Fruit fly (Drosophila melanogaster) whole organism, embryonic: ENCODE results near the gene CG13096.

ENCODE experiments used
- Atf3 ChIP-seq: fragments of 200-800 bp; sonication (Bioruptor generic); optimal IDR thresholded peaks from 3 replicates; lab custom pipeline; 2016; ENCODE audit warnings: missing biosample characterization, missing genetic modification characterization
- BEAF-32 ChIP-seq: fragments of 200-800 bp; sonication (Bioruptor generic); optimal IDR thresholded peaks from 3 replicates; lab custom pipeline; 2017; ENCODE audit warnings: missing biosample characterization, missing genetic modification characterization, mild to moderate bottlenecking, moderate library complexity, missing genetic modification reagents
- CG10543 ChIP-seq: fragments of 200-800 bp; sonication (Bioruptor generic); optimal IDR thresholded peaks from 3 replicates; lab custom pipeline; 2017; ENCODE audit warnings: missing biosample characterization, mild to moderate bottlenecking, missing genetic modification characterization, moderate library complexity
- CG12219 ChIP-seq: fragments of 200-800 bp; sonication (Bioruptor generic); optimal IDR thresholded peaks from 3 replicates; lab custom pipeline; 2018; ENCODE audit warnings: missing biosample characterization, mild to moderate bottlenecking, missing genetic modification characterization
- CG12659 ChIP-seq: fragments of 200-800 bp; sonication (Bioruptor generic); optimal IDR thresholded peaks from 3 replicates; lab custom pipeline; 2017; ENCODE audit warnings: mild to moderate bottlenecking, missing biosample characterization, missing genetic modification reagents, missing genetic modification characterization
- CG12942 ChIP-seq: fragments of 200-800 bp; sonication (Bioruptor generic); optimal IDR thresholded peaks from 3 replicates; lab custom pipeline; 2016; ENCODE audit warnings: missing biosample characterization, missing genetic modification characterization
- CG14441 ChIP-seq: fragments of 200-800 bp; sonication (Bioruptor generic); IDR thresholded peaks from 2 replicates; pipeline ENCODE4 v1.3.6; 2022; ENCODE audit warnings: missing biosample characterization, missing genetic modification characterization
- CG1603 ChIP-seq: fragments of 200-800 bp; sonication (Bioruptor generic); optimal IDR thresholded peaks from 2 replicates; lab custom pipeline; 2019; ENCODE audit warnings: missing biosample characterization, mild to moderate bottlenecking, missing genetic modification characterization, moderate library complexity
- CG16813 ChIP-seq: fragments of 200-800 bp; sonication (Bioruptor generic); IDR thresholded peaks from 3 replicates; pipeline ENCODE4 v1.3.6; 2022; ENCODE audit warnings: missing biosample characterization, missing genetic modification characterization; ENCODE audit not compliant: partially characterized antibody
- CG17385 ChIP-seq: fragments of 200-800 bp; sonication (Bioruptor generic); optimal IDR thresholded peaks from 3 replicates; lab custom pipeline; 2018; ENCODE audit warnings: missing biosample characterization, mild to moderate bottlenecking, missing genetic modification characterization
- CG17829 ChIP-seq: fragments of 200-800 bp; optimal IDR thresholded peaks from 2 replicates; lab custom pipeline; 2019; ENCODE audit warnings: missing biosample characterization, mild to moderate bottlenecking, missing genetic modification characterization, moderate library complexity
- CG2116 ChIP-seq: fragments of 200-800 bp; sonication (Bioruptor generic); optimal IDR thresholded peaks from 3 replicates; lab custom pipeline; 2018; ENCODE audit warnings: missing biosample characterization, mild to moderate bottlenecking, missing genetic modification characterization
- CG32767 ChIP-seq: fragments of 200-800 bp; sonication (Bioruptor generic); IDR thresholded peaks from 2 replicates; pipeline ENCODE4 v1.3.6; 2022; ENCODE audit warnings: missing biosample characterization, missing genetic modification characterization
- CG34422 ChIP-seq: fragments of 200-800 bp; sonication (Bioruptor generic); IDR thresholded peaks from 3 replicates; pipeline ENCODE4 v1.3.6; 2022; ENCODE audit warnings: missing biosample characterization, missing genetic modification characterization
- CG5953 ChIP-seq: fragments of 200-800 bp; sonication (Bioruptor generic); IDR thresholded peaks from 2 replicates; pipeline ENCODE4 v1.3.6; 2022; ENCODE audit warnings: missing biosample characterization, missing genetic modification characterization
- CG6254 ChIP-seq: fragments of 200-800 bp; sonication (Bioruptor generic); optimal IDR thresholded peaks from 3 replicates; lab custom pipeline; 2017; ENCODE audit warnings: mild to moderate bottlenecking, missing biosample characterization, missing genetic modification reagents, missing genetic modification characterization
- CG6272 ChIP-seq: fragments of 200-800 bp; sonication (Bioruptor generic); IDR thresholded peaks from 2 replicates; pipeline ENCODE4 v1.3.6; 2022; ENCODE audit warnings: missing biosample characterization, missing genetic modification characterization
- CG7745 ChIP-seq: fragments of 200-800 bp; sonication (Bioruptor generic); optimal IDR thresholded peaks from 2 replicates; lab custom pipeline; 2018; ENCODE audit warnings: missing biosample characterization, mild to moderate bottlenecking, missing genetic modification characterization, moderate library complexity
- CG9437 ChIP-seq: fragments of 200-800 bp; sonication (Bioruptor generic); optimal IDR thresholded peaks from 2 replicates; lab custom pipeline; 2018; ENCODE audit warnings: missing biosample characterization, mild to moderate bottlenecking, missing genetic modification characterization
- CG9797 ChIP-seq: fragments of 200-800 bp; sonication (Bioruptor generic); optimal IDR thresholded peaks from 3 replicates; lab custom pipeline; 2018; ENCODE audit warnings: missing biosample characterization, mild to moderate bottlenecking, missing genetic modification characterization
- CG9876 ChIP-seq: fragments of 200-800 bp; sonication (Bioruptor generic); optimal IDR thresholded peaks from 2 replicates; lab custom pipeline; 2016; ENCODE audit warnings: missing biosample characterization, missing genetic modification characterization
- GATAe ChIP-seq: fragments of 200-800 bp; sonication (Bioruptor generic); conservative IDR thresholded peaks from 2 replicates; pipeline ENCODE4 v1.3.6; 2022; ENCODE audit warnings: missing biosample characterization, missing genetic modification characterization
- HLH54F ChIP-seq: fragments of 200-800 bp; sonication (Bioruptor generic); optimal IDR thresholded peaks from 3 replicates; lab custom pipeline; 2016; ENCODE audit warnings: missing biosample characterization, missing genetic modification characterization
- Hand ChIP-seq: fragments of 200-800 bp; sonication (Bioruptor generic); optimal IDR thresholded peaks from 2 replicates; lab custom pipeline; 2017; ENCODE audit warnings: mild to moderate bottlenecking, missing biosample characterization, missing genetic modification reagents, missing genetic modification characterization
- Hsf ChIP-seq: fragments of 200-800 bp; sonication (Bioruptor generic); optimal IDR thresholded peaks from 3 replicates; lab custom pipeline; 2016; ENCODE audit warnings: missing biosample characterization, missing genetic modification characterization
- Lhr ChIP-seq: fragments of 200-800 bp; sonication (Bioruptor generic); optimal IDR thresholded peaks from 3 replicates; lab custom pipeline; 2017; ENCODE audit warnings: mild to moderate bottlenecking, missing biosample characterization, missing genetic modification reagents, missing genetic modification characterization
- Lpt ChIP-seq: fragments of >200 bp; optimal IDR thresholded peaks from 2 replicates; lab custom pipeline; 2018; ENCODE audit warnings: missing biosample characterization, missing genetic modification characterization
- MBD-R2 ChIP-seq: fragments of 200-800 bp; sonication (Bioruptor generic); IDR thresholded peaks from 2 replicates; pipeline ENCODE4 v1.3.6; 2022; ENCODE audit warnings: missing biosample characterization, missing genetic modification characterization
- Sry-δ ChIP-seq: fragments of 200-800 bp; sonication (Bioruptor generic); optimal IDR thresholded peaks from 2 replicates; lab custom pipeline; 2016; ENCODE audit warnings: missing biosample characterization, missing genetic modification characterization
- ac ChIP-seq: fragments of 200-800 bp; sonication (Bioruptor generic); optimal IDR thresholded peaks from 3 replicates; lab custom pipeline; 2017; ENCODE audit warnings: missing biosample characterization, mild to moderate bottlenecking, missing genetic modification characterization
- chif ChIP-seq, 2 experiments: fragments of 200-800 bp; sonication (Bioruptor generic); optimal IDR thresholded peaks; 3 replicates each; lab custom pipeline; 2016; ENCODE audit warnings: missing biosample characterization in 2 of 2, missing genetic modification characterization in 2 of 2
- cwo ChIP-seq: fragments of 200-800 bp; sonication (Bioruptor generic); optimal IDR thresholded peaks from 3 replicates; lab custom pipeline; 2017; ENCODE audit warnings: missing biosample characterization, missing genetic modification characterization, mild to moderate bottlenecking, moderate library complexity, missing genetic modification reagents
- gcm2 ChIP-seq: fragments of 200-800 bp; sonication (Bioruptor generic); optimal IDR thresholded peaks from 2 replicates; lab custom pipeline; 2016; ENCODE audit warnings: missing biosample characterization, missing genetic modification characterization
- grau ChIP-seq: fragments of 200-800 bp; optimal IDR thresholded peaks from 3 replicates; lab custom pipeline; 2019; ENCODE audit warnings: missing biosample characterization, mild to moderate bottlenecking, missing genetic modification characterization, moderate library complexity
- gsb ChIP-seq: fragments of 200-800 bp; sonication (Bioruptor generic); IDR thresholded peaks from 2 replicates; pipeline ENCODE4 v1.3.6; 2022; ENCODE audit warnings: missing biosample characterization, missing genetic modification characterization
- her ChIP-seq: fragments of 200-800 bp; sonication (Bioruptor generic); optimal IDR thresholded peaks from 2 replicates; lab custom pipeline; 2016; ENCODE audit warnings: missing biosample characterization, missing genetic modification characterization
- inv ChIP-seq: fragments of 200-800 bp; sonication (Bioruptor generic); IDR thresholded peaks from 2 replicates; pipeline ENCODE4 v1.3.6; 2022; ENCODE audit warnings: missing biosample characterization, missing genetic modification characterization; ENCODE audit not compliant: partially characterized antibody
- kay ChIP-seq: fragments of 200-800 bp; sonication (Bioruptor generic); optimal IDR thresholded peaks from 2 replicates; lab custom pipeline; 2016; ENCODE audit warnings: missing biosample characterization, missing genetic modification characterization
- klu ChIP-seq: fragments of 200-800 bp; sonication (Bioruptor generic); IDR thresholded peaks from 2 replicates; pipeline ENCODE4 v1.3.6; 2022; ENCODE audit warnings: missing biosample characterization, missing genetic modification characterization
- lmd ChIP-seq: fragments of 200-800 bp; sonication (Bioruptor generic); IDR thresholded peaks from 2 replicates; pipeline ENCODE4 v1.3.6; 2022; ENCODE audit warnings: missing biosample characterization, missing genetic modification characterization
- mam ChIP-seq: fragments of 200-800 bp; sonication (Bioruptor generic); optimal IDR thresholded peaks from 3 replicates; lab custom pipeline; 2016; ENCODE audit warnings: missing biosample characterization, missing genetic modification characterization
- odd ChIP-seq: fragments of 200-800 bp; sonication (Bioruptor generic); optimal IDR thresholded peaks from 2 replicates; lab custom pipeline; 2017; ENCODE audit warnings: missing biosample characterization, mild to moderate bottlenecking, missing genetic modification characterization
- p53 ChIP-seq: fragments of 200-800 bp; sonication (Bioruptor generic); optimal IDR thresholded peaks from 2 replicates; lab custom pipeline; 2016; ENCODE audit warnings: missing biosample characterization, missing genetic modification characterization
- pita ChIP-seq: fragments of 200-800 bp; sonication (Bioruptor generic); optimal IDR thresholded peaks from 2 replicates; lab custom pipeline; 2017; ENCODE audit warnings: missing biosample characterization, mild to moderate bottlenecking, missing genetic modification characterization
- row ChIP-seq: fragments of 200-800 bp; sonication (Bioruptor generic); IDR thresholded peaks from 3 replicates; pipeline ENCODE4 v1.3.6; 2022; ENCODE audit warnings: missing biosample characterization, missing genetic modification characterization
- scrt ChIP-seq: fragments of 200-800 bp; sonication (Bioruptor generic); optimal IDR thresholded peaks from 2 replicates; lab custom pipeline; 2018; ENCODE audit warnings: missing biosample characterization, mild to moderate bottlenecking, missing genetic modification characterization, moderate library complexity
- sqz ChIP-seq: fragments of 200-800 bp; sonication (Bioruptor generic); optimal IDR thresholded peaks from 3 replicates; lab custom pipeline; 2018; ENCODE audit warnings: missing biosample characterization, mild to moderate bottlenecking, missing genetic modification characterization
- sug ChIP-seq: fragments of 200-800 bp; optimal IDR thresholded peaks from 2 replicates; lab custom pipeline; 2019; ENCODE audit warnings: missing biosample characterization, mild to moderate bottlenecking, missing genetic modification characterization, moderate library complexity
- tin ChIP-seq: fragments of 200-800 bp; sonication (Bioruptor generic); optimal IDR thresholded peaks from 3 replicates; lab custom pipeline; 2016; ENCODE audit warnings: missing biosample characterization, missing genetic modification characterization
- ttk ChIP-seq: fragments of 200-800 bp; sonication (Bioruptor generic); IDR thresholded peaks from 2 replicates; pipeline ENCODE4 v2.1.2; 2022; ENCODE audit warnings: missing biosample characterization, missing genetic modification characterization
- wdn ChIP-seq: fragments of 200-800 bp; sonication (Bioruptor generic); IDR thresholded peaks from 2 replicates; pipeline ENCODE4 v1.3.6; 2022; ENCODE audit warnings: missing biosample characterization, missing genetic modification characterization
- wek ChIP-seq: fragments of 200-800 bp; sonication (Bioruptor generic); optimal IDR thresholded peaks from 3 replicates; lab custom pipeline; 2018; ENCODE audit warnings: missing biosample characterization, mild to moderate bottlenecking, missing genetic modification characterization, moderate library complexity

Gene CG13096

dm6 chr2L:8543102-8543501 is 31.4 kb upstream of the CG13096 start (continued):
- peak; percentile 9 for TF ChIP-seq CG2116
- peak; percentile 34; the same call in 1 of the 3 replicates for TF ChIP-seq row
- TF ChIP-seq Atf3 (GFP tag; lab: Kevin White, UChicago), result no peak
- TF ChIP-seq scrt (GFP tag; lab: Kevin White, UChicago), result no peak
- TF ChIP-seq ttk, result no peak
- no peak for TF ChIP-seq CG6272 (GFP tag; lab: Robert Waterston, UW)
- no peak for TF ChIP-seq Hand
- TF ChIP-seq MBD-R2 (GFP tag; lab: Robert Waterston, UW), result no peak
- no peak for TF ChIP-seq gsb (GFP tag; lab: Robert Waterston, UW)
- TF ChIP-seq CG12219, result no peak
- TF ChIP-seq GATAe, result no peak
- no peak for TF ChIP-seq CG12942
- TF ChIP-seq HLH54F, result no peak
- peak; percentile 18 for TF ChIP-seq sug (tag; lab: Kevin White, UChicago)
- no peak for TF ChIP-seq CG9437 (GFP tag; lab: Kevin White, UChicago)
- TF ChIP-seq CG12659 (GFP tag; lab: Kevin White, UChicago), result peak; percentile 34
- TF ChIP-seq kay (GFP tag; lab: Kevin White, UChicago), result no peak
- TF ChIP-seq Lhr (GFP tag; lab: Kevin White, UChicago), result no peak
- TF ChIP-seq mam (GFP tag; lab: Kevin White, UChicago), result no peak
- peak; percentile 55 for TF ChIP-seq CG1603 (tag; lab: Kevin White, UChicago)
- TF ChIP-seq CG9797 (GFP tag; lab: Kevin White, UChicago), result peak; percentile 71
- TF ChIP-seq CG17829 (tag; lab: Kevin White, UChicago), result peak; percentile 42
- no peak for TF ChIP-seq CG32767 (GFP tag; lab: Robert Waterston, UW)
- no peak for TF ChIP-seq Hsf (GFP tag; lab: Kevin White, UChicago)
- TF ChIP-seq pita (GFP tag; lab: Kevin White, UChicago), result no peak
- no peak for TF ChIP-seq CG10543 (GFP tag; lab: Kevin White, UChicago)
- no peak for TF ChIP-seq CG9876 (GFP tag; lab: Kevin White, UChicago)
- no peak for TF ChIP-seq klu (GFP tag; lab: Robert Waterston, UW)
- no peak for TF ChIP-seq CG14441 (GFP tag; lab: Robert Waterston, UW)
- peak; percentile 4 for TF ChIP-seq sqz (GFP tag; lab: Kevin White, UChicago)
- TF ChIP-seq CG5953 (GFP tag; lab: Robert Waterston, UW), result no peak
- TF ChIP-seq p53 (GFP tag; lab: Kevin White, UChicago), result no peak
- TF ChIP-seq CG16813 (GFP tag; lab: Robert Waterston, UW), result no peak; the same call in 2 of the 3 replicates
- no peak for TF ChIP-seq Lpt (GFP tag; lab: Kevin White, UChicago)
- peak; percentile 10; the same call in 1 of the 3 replicates for TF ChIP-seq CG34422
- no peak for TF ChIP-seq inv (GFP tag; lab: Robert Waterston, UW)
- TF ChIP-seq CG7745, result no peak
- TF ChIP-seq grau (tag; lab: Kevin White, UChicago), result peak; percentile 18
- peak; percentile 21 for TF ChIP-seq her
- TF ChIP-seq tin (GFP tag; lab: Kevin White, UChicago), result no peak
- no peak for TF ChIP-seq CG6254 (GFP tag; lab: Kevin White, UChicago)
- TF ChIP-seq lmd (GFP tag; lab: Robert Waterston, UW), result no peak
- no peak for TF ChIP-seq Sry-δ (GFP tag; lab: Kevin White, UChicago)
- peak; percentile 10 for TF ChIP-seq odd (GFP tag; lab: Kevin White, UChicago)
- peak; percentile 2 for TF ChIP-seq BEAF-32 (GFP tag; lab: Kevin White, UChicago)
- TF ChIP-seq wdn (GFP tag; lab: Robert Waterston, UW), result no peak
- no peak for TF ChIP-seq gcm2 (GFP tag; lab: Kevin White, UChicago)
- TF ChIP-seq chif (GFP tag; optimal IDR thresholded peaks at IDR 0.05; lab: Kevin White, UChicago), result peak in 1 of 2 experiments; percentile 6
- TF ChIP-seq wek (GFP tag; lab: Kevin White, UChicago), result peak; percentile 44
- no peak for TF ChIP-seq ac (GFP tag; lab: Kevin White, UChicago)
- TF ChIP-seq CG17385 (GFP tag; lab: Kevin White, UChicago), result no peak
- no peak for TF ChIP-seq cwo (GFP tag; lab: Kevin White, UChicago)
